Worm (Caenorhabditis elegans): ENCODE data around the gene act-3.

DNA sequence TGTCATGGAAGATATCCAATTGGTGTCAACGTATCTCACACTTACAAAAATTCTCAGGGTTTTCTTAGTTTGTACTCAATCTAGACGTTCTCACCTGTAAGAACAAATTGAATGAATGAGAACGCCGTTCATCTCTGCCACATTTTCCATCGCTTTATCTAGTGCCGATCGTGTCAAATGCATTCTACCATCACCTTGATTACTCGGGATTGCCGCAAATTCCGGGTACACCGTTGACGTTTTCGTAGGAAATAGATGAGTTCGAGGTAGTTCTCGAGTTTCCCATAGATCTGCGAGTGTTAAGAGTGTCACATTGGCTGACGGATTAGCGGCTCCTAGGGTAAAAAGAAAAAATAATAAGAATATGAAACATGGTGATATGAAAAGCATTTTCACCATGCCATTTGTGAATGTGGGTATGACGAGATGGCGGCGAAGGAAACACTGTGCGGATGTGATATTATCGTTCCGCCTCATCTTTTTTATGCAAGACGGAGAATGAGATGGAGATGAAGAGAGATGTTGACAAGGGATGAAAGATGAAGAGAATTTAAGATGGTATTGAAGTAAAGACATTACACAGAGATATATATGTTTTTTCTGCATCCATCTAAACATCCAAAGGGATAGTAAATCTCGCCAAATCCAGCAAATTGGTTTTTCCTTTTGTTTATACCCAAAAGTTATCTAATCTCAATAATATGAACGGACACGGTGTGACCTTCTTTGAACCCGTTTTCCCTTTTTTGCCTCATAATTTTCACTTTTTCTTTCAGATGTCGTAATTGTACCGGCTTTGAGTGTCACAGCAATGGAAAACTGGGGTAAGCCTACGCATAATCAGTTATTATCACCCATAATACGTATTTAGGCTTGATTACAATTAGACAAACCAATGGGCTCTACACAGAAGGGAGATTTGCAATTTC is 19.1 kb upstream of the act-3 start, which contains the start of gene lact-8:
- TF ChIP-seq ztf-29 (GFP tag; IDR thresholded peaks at IDR 0.05): no peak
- TF ChIP-seq ztf-23 (GFP tag; IDR thresholded peaks at IDR 0.05): no peak
- no peak for TF ChIP-seq cog-1 (tag; optimal IDR thresholded peaks at IDR 0.05)
